Fruit fly (Drosophila melanogaster) S2 (cell line): ENCODE measurements around the gene Rab9D.

Experiments used
- CG8478 ChIP-seq: fragments of >200 bp; optimal IDR thresholded peaks from 2 replicates; lab custom pipeline; 2018
- CTCF ChIP-seq, 2 experiments: fragments of >200 bp; optimal IDR thresholded peaks; 2 replicates each; lab custom pipeline; 2018

dm6 chrX:10615215-10615614, 26.3 kb downstream of the Rab9D start:
- TF ChIP-seq CTCF (optimal IDR thresholded peaks at IDR 0.05; lab: Kevin White, UChicago) = no peak
- TF ChIP-seq CG8478 (lab: Kevin White, UChicago) = no peak
